Worm (Caenorhabditis elegans) whole organism, midembryonic: Measurements from ENCODE around the gene iff-1.

Experiments used
- cog-1 ChIP-seq: sonication (generic microtip); optimal IDR thresholded peaks from 2 replicates; lab custom pipeline; 2016; ENCODE audit warnings: missing genetic modification characterization, missing compliant biosample characterization
- flt-1 ChIP-seq: fragments of 200-800 bp; sonication (Bioruptor generic); IDR thresholded peaks from 2 replicates; pipeline ENCODE4 v1.3.6; 2022; ENCODE audit warnings: missing genetic modification characterization, missing compliant biosample characterization
- klf-2 ChIP-seq: fragments of 200-800 bp; sonication (Bioruptor generic); conservative IDR thresholded peaks from 2 replicates; pipeline ENCODE4 v1.3.6; 2022; ENCODE audit warnings: missing genetic modification reagents, missing genetic modification characterization, missing compliant biosample characterization
- med-1 ChIP-seq: sonication (generic microtip); optimal IDR thresholded peaks from 2 replicates; lab custom pipeline; 2017; ENCODE audit warnings: missing genetic modification characterization, mild to moderate bottlenecking, missing compliant biosample characterization, antibody characterized with exemption, missing genetic modification reagents; ENCODE audit not compliant: insufficient read depth
- ref-1 ChIP-seq: fragments of 200-800 bp; sonication (Bioruptor generic); conservative IDR thresholded peaks from 2 replicates; pipeline ENCODE4 v1.3.6; 2022; ENCODE audit warnings: missing genetic modification reagents, missing genetic modification characterization, missing compliant biosample characterization

- TF ChIP-seq cog-1, result no peak
- no peak for TF ChIP-seq med-1
- TF ChIP-seq flt-1 (GFP tag; lab: Robert Waterston, UW), result no peak
- no peak for TF ChIP-seq klf-2 (GFP tag; lab: Robert Waterston, UW)
- TF ChIP-seq ref-1 (GFP tag; lab: Robert Waterston, UW), result no peak
These were observed 46.8 kb downstream of the iff-1 start for ce11 chrIII:9700114-9700690.
